Worm (Caenorhabditis elegans) whole organism, young adult: ENCODE data around the gene vha-6.

Source experiments
- F49E8.2 ChIP-seq: sonication (generic microtip); optimal IDR thresholded peaks from 3 replicates; lab custom pipeline; 2017; ENCODE audit warnings: missing genetic modification characterization, mild to moderate bottlenecking, missing compliant biosample characterization, antibody characterized with exemption, moderate library complexity; ENCODE audit not compliant: insufficient read depth
- aptf-2 ChIP-seq: fragments of 200-800 bp; sonication (Bioruptor generic); conservative IDR thresholded peaks from 2 replicates; pipeline ENCODE4 v1.3.6; 2022; ENCODE audit warnings: missing genetic modification reagents, missing genetic modification characterization, missing compliant biosample characterization
- lin-35 ChIP-seq, 3 experiments: fragments of 150-350 bp in 2 of 3; sonication (generic microtip) in 1 of 3; optimal IDR thresholded peaks; 2 replicates each; lab custom pipeline; 2014 to 2018; ENCODE audit warnings: missing biosample characterization in 3 of 3, missing genetic modification characterization in 3 of 3, missing genetic modification reagents in 3 of 3
- nhr-27 ChIP-seq: fragments of 200-800 bp; sonication (Bioruptor generic); optimal IDR thresholded peaks from 2 replicates; lab custom pipeline; 2018; ENCODE audit warnings: mild to moderate bottlenecking, missing genetic modification characterization, moderate library complexity, missing compliant biosample characterization
- tbp1 ChIP-seq: fragments of 200-800 bp; sonication (Bioruptor generic); optimal IDR thresholded peaks from 2 replicates; lab custom pipeline; 2018; ENCODE audit warnings: mild to moderate bottlenecking, missing genetic modification characterization, missing compliant biosample characterization
- tbx-9 ChIP-seq: sonication (generic microtip); optimal IDR thresholded peaks from 2 replicates; lab custom pipeline; 2016; ENCODE audit warnings: borderline replicate concordance, missing genetic modification characterization, inconsistent platforms, missing compliant biosample characterization

DNA sequence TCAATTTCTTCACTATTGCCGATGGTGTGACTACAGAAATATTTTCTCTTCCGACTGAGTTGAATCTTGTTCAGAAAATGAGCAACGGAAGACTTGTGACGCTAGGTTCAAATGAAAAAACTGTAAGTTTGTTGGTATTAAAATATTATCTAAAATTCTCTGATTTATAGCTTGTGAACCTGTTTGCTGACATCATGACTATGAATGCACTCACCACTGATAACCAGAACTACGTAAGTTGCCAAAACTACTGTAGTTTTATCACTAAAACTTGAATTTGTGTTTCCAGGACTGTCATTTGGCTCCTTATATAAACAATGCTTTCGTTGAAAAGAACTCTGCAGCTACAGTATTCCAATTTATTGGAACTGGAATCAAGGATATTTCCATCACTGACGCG lies 9.7 kb downstream of the vha-6 start:
- TF ChIP-seq tbx-9 (no peak), F49E8.2 (tag; lab: Kevin White, UChicago) (no peak), tbp1 (GFP tag; lab: Kevin White, UChicago) (no peak), nhr-27 (tag; lab: Kevin White, UChicago) (no peak), lin-35 (GFP tag; optimal IDR thresholded peaks at IDR 0.05; lab: Kevin White, UChicago) (no peak), aptf-2 (GFP tag; lab: Robert Waterston, UW) (no peak)
